Worm (Caenorhabditis elegans) whole organism, L4/young adult: Measurements from ENCODE around the gene arrd-13.

Experiments
- W03F9.2 ChIP-seq: fragments of 150-350 bp; optimal IDR thresholded peaks from 2 replicates; lab custom pipeline; 2014; ENCODE audit warnings: missing biosample characterization, missing genetic modification characterization
- dao-5 ChIP-seq: sonication (generic microtip); optimal IDR thresholded peaks from 2 replicates; lab custom pipeline; 2016; ENCODE audit warnings: missing genotype, missing genetic modification characterization, moderate library complexity, missing compliant biosample characterization
- him-1 ChIP-seq: sonication (generic microtip); optimal IDR thresholded peaks from 2 replicates; lab custom pipeline; 2016; ENCODE audit warnings: missing genotype, missing genetic modification reagents, missing genetic modification characterization, missing compliant biosample characterization

- TF ChIP-seq him-1: no peak
- no peak for TF ChIP-seq W03F9.2 (tag; lab: Kevin White, UChicago)
- TF ChIP-seq dao-5 (tag; lab: Kevin White, UChicago): no peak
These were observed 20.3 kb upstream of the arrd-13 start for ce11 chrII:13737751-13738525.
